Fruit fly (Drosophila melanogaster) whole organism, embryonic: ENCODE results near the gene Hs6st.

Source experiments
- ATbp ChIP-seq: fragments of 200-800 bp; sonication (Bioruptor generic); optimal IDR thresholded peaks from 2 replicates; lab custom pipeline; 2017; ENCODE audit warnings: missing biosample characterization, mild to moderate bottlenecking, missing genetic modification characterization, missing genetic modification reagents
- B-H1 ChIP-seq: fragments of 200-800 bp; sonication (Bioruptor generic); IDR thresholded peaks from 3 replicates; pipeline ENCODE4 v1.3.6; 2022; ENCODE audit warnings: missing biosample characterization, missing genetic modification characterization
- C15 ChIP-seq: fragments of 200-800 bp; sonication (Bioruptor generic); IDR thresholded peaks from 3 replicates; pipeline ENCODE4 v1.3.6; 2022; ENCODE audit warnings: missing biosample characterization, missing genetic modification characterization
- CG10959 ChIP-seq: fragments of 200-800 bp; sonication (Bioruptor generic); IDR thresholded peaks from 2 replicates; pipeline ENCODE4 v1.3.6; 2022; ENCODE audit warnings: missing biosample characterization, missing genetic modification characterization
- CG10979 ChIP-seq: fragments of 200-800 bp; sonication (Bioruptor generic); optimal IDR thresholded peaks from 2 replicates; lab custom pipeline; 2018; ENCODE audit warnings: missing biosample characterization, mild to moderate bottlenecking, missing genetic modification characterization, moderate library complexity
- CG12659 ChIP-seq: fragments of 200-800 bp; sonication (Bioruptor generic); optimal IDR thresholded peaks from 3 replicates; lab custom pipeline; 2017; ENCODE audit warnings: mild to moderate bottlenecking, missing biosample characterization, missing genetic modification reagents, missing genetic modification characterization
- CG12769 ChIP-seq: fragments of 200-800 bp; sonication (Bioruptor generic); optimal IDR thresholded peaks from 2 replicates; lab custom pipeline; 2019; ENCODE audit warnings: missing biosample characterization, mild to moderate bottlenecking, missing genetic modification characterization, moderate library complexity
- CG13296 ChIP-seq: fragments of 200-800 bp; sonication (Bioruptor generic); optimal IDR thresholded peaks from 3 replicates; lab custom pipeline; 2018; ENCODE audit warnings: missing biosample characterization, mild to moderate bottlenecking, missing genetic modification characterization
- CG14965 ChIP-seq: fragments of 200-800 bp; sonication (Bioruptor generic); optimal IDR thresholded peaks from 2 replicates; lab custom pipeline; 2016; ENCODE audit warnings: missing biosample characterization, missing genetic modification characterization, borderline replicate concordance
- CG15479 ChIP-seq: fragments of 200-800 bp; sonication (Bioruptor generic); optimal IDR thresholded peaks from 3 replicates; lab custom pipeline; 2019; ENCODE audit warnings: missing biosample characterization, mild to moderate bottlenecking, missing genetic modification characterization, moderate library complexity
- CG16863 ChIP-seq: fragments of 200-800 bp; sonication (Bioruptor generic); optimal IDR thresholded peaks from 3 replicates; lab custom pipeline; 2016; ENCODE audit warnings: missing biosample characterization, missing genetic modification characterization
- CG17328 ChIP-seq: fragments of 200-800 bp; sonication (Bioruptor generic); IDR thresholded peaks from 2 replicates; pipeline ENCODE4 v1.3.6; 2022; ENCODE audit warnings: missing biosample characterization, missing genetic modification characterization
- CG17361 ChIP-seq: fragments of 200-800 bp; sonication (Bioruptor generic); IDR thresholded peaks from 3 replicates; pipeline ENCODE4 v1.3.6; 2022; ENCODE audit warnings: missing biosample characterization, missing genetic modification characterization
- CG18262 ChIP-seq: fragments of 200-800 bp; optimal IDR thresholded peaks from 3 replicates; lab custom pipeline; 2019; ENCODE audit warnings: missing biosample characterization, mild to moderate bottlenecking, missing genetic modification characterization, moderate library complexity
- CG2120 ChIP-seq: fragments of 200-800 bp; sonication (Bioruptor generic); optimal IDR thresholded peaks from 3 replicates; lab custom pipeline; 2016; ENCODE audit warnings: missing biosample characterization, missing genetic modification characterization
- CG2678 ChIP-seq: fragments of 200-800 bp; sonication (Bioruptor generic); optimal IDR thresholded peaks from 3 replicates; lab custom pipeline; 2019; ENCODE audit warnings: missing biosample characterization, mild to moderate bottlenecking, missing genetic modification characterization, moderate library complexity
- CG2712 ChIP-seq: fragments of 200-800 bp; optimal IDR thresholded peaks from 3 replicates; lab custom pipeline; 2019; ENCODE audit warnings: missing biosample characterization, mild to moderate bottlenecking, missing genetic modification characterization, moderate library complexity
- CG2875 ChIP-seq: fragments of 200-800 bp; sonication (Bioruptor generic); optimal IDR thresholded peaks from 2 replicates; lab custom pipeline; 2017; ENCODE audit warnings: missing biosample characterization, mild to moderate bottlenecking, missing genetic modification characterization, missing genetic modification reagents
- CG3847 ChIP-seq: fragments of 200-800 bp; sonication (Bioruptor generic); IDR thresholded peaks from 2 replicates; pipeline ENCODE4 v1.3.6; 2022; ENCODE audit warnings: missing biosample characterization, missing genetic modification characterization
- CG42726 ChIP-seq: fragments of 200-800 bp; sonication (Bioruptor generic); IDR thresholded peaks from 2 replicates; pipeline ENCODE4 v1.3.6; 2022; ENCODE audit warnings: missing biosample characterization, missing genetic modification characterization; ENCODE audit not compliant: partially characterized antibody
- CG6689 ChIP-seq: fragments of 200-800 bp; sonication (Bioruptor generic); IDR thresholded peaks from 2 replicates; pipeline ENCODE4 v1.3.6; 2022; ENCODE audit warnings: missing biosample characterization, missing genetic modification characterization
- D19A ChIP-seq: fragments of 200-800 bp; optimal IDR thresholded peaks from 3 replicates; lab custom pipeline; 2019; ENCODE audit warnings: missing biosample characterization, mild to moderate bottlenecking, missing genetic modification characterization, moderate library complexity
- Dfd ChIP-seq, 2 experiments: fragments of >200 bp; optimal IDR thresholded peaks; 2 replicates each; lab custom pipeline; 2017; ENCODE audit warnings: missing biosample characterization in 2 of 2, missing genetic modification characterization in 2 of 2
- Dip2 ChIP-seq: fragments of 200-800 bp; sonication (Bioruptor generic); IDR thresholded peaks from 2 replicates; pipeline ENCODE4 v1.3.6; 2022; ENCODE audit warnings: missing biosample characterization, missing genetic modification characterization
- Ets65A ChIP-seq: fragments of 200-800 bp; sonication (Bioruptor generic); peaks from one replicate; lab custom pipeline; 2016; ENCODE audit warnings: missing biosample characterization, missing genetic modification characterization
- Ets97D ChIP-seq: fragments of 200-800 bp; sonication (Bioruptor generic); optimal IDR thresholded peaks from 3 replicates; lab custom pipeline; 2016; ENCODE audit warnings: missing biosample characterization, missing genetic modification characterization
- Max ChIP-seq: fragments of 200-800 bp; sonication (Bioruptor generic); optimal IDR thresholded peaks from 2 replicates; lab custom pipeline; 2016; ENCODE audit warnings: missing biosample characterization, mild to moderate bottlenecking, missing genetic modification characterization
- NK7.1 ChIP-seq: fragments of 200-800 bp; sonication (Bioruptor generic); optimal IDR thresholded peaks from 3 replicates; lab custom pipeline; 2016; ENCODE audit warnings: missing biosample characterization, missing genetic modification characterization
- Neu2 ChIP-seq: fragments of 200-800 bp; sonication (Bioruptor generic); optimal IDR thresholded peaks from 3 replicates; lab custom pipeline; 2016; ENCODE audit warnings: missing biosample characterization, missing genetic modification characterization, borderline replicate concordance
- Ravus ChIP-seq: fragments of 200-800 bp; sonication (Bioruptor generic); IDR thresholded peaks from 2 replicates; pipeline ENCODE4 v1.3.6; 2022; ENCODE audit warnings: missing biosample characterization, missing genetic modification characterization
- Sox100B ChIP-seq: fragments of 200-800 bp; sonication (Bioruptor generic); optimal IDR thresholded peaks from 3 replicates; lab custom pipeline; 2018; ENCODE audit warnings: missing biosample characterization, mild to moderate bottlenecking, missing genetic modification characterization
- Sox102F ChIP-seq: fragments of 200-800 bp; sonication (Bioruptor generic); optimal IDR thresholded peaks from 2 replicates; lab custom pipeline; 2018; ENCODE audit warnings: missing biosample characterization, mild to moderate bottlenecking, missing genetic modification characterization, moderate library complexity
- Ssrp ChIP-seq: fragments of 200-800 bp; sonication (Bioruptor generic); optimal IDR thresholded peaks from 2 replicates; lab custom pipeline; 2018; ENCODE audit warnings: missing biosample characterization, mild to moderate bottlenecking, missing genetic modification characterization, moderate library complexity
- chm ChIP-seq: fragments of 200-800 bp; sonication (Bioruptor generic); IDR thresholded peaks from 2 replicates; pipeline ENCODE4 v1.3.6; 2022; ENCODE audit warnings: missing biosample characterization, missing genetic modification characterization
- dan ChIP-seq: fragments of 200-800 bp; sonication (Bioruptor generic); IDR thresholded peaks from 2 replicates; pipeline ENCODE4 v1.3.6; 2022; ENCODE audit warnings: missing biosample characterization, missing genetic modification characterization
- dmrt99B ChIP-seq: fragments of 200-800 bp; sonication (Bioruptor generic); optimal IDR thresholded peaks from 2 replicates; lab custom pipeline; 2018; ENCODE audit warnings: missing biosample characterization, mild to moderate bottlenecking, missing genetic modification characterization, moderate library complexity
- dysf ChIP-seq: fragments of 200-800 bp; sonication (Bioruptor generic); IDR thresholded peaks from 3 replicates; pipeline ENCODE4 v1.3.6; 2022; ENCODE audit warnings: missing biosample characterization, missing genetic modification characterization
- fd3F ChIP-seq: fragments of 200-800 bp; sonication (Bioruptor generic); optimal IDR thresholded peaks from 2 replicates; lab custom pipeline; 2018; ENCODE audit warnings: missing biosample characterization, mild to moderate bottlenecking, missing genetic modification characterization, moderate library complexity
- grn ChIP-seq: fragments of 200-800 bp; sonication (Bioruptor generic); optimal IDR thresholded peaks from 3 replicates; lab custom pipeline; 2017; ENCODE audit warnings: missing biosample characterization, missing genetic modification characterization
- kay ChIP-seq: fragments of 200-800 bp; sonication (Bioruptor generic); optimal IDR thresholded peaks from 2 replicates; lab custom pipeline; 2016; ENCODE audit warnings: missing biosample characterization, missing genetic modification characterization
- kni ChIP-seq: fragments of 200-800 bp; sonication (Bioruptor generic); optimal IDR thresholded peaks from 3 replicates; lab custom pipeline; 2017; ENCODE audit warnings: mild to moderate bottlenecking, missing biosample characterization, missing genetic modification reagents, missing genetic modification characterization
- mam ChIP-seq: fragments of 200-800 bp; sonication (Bioruptor generic); optimal IDR thresholded peaks from 3 replicates; lab custom pipeline; 2016; ENCODE audit warnings: missing biosample characterization, missing genetic modification characterization
- prd ChIP-seq, 3 experiments: fragments of >200 bp in 2 of 3; fragments of 200-800 bp in 1 of 3; sonication (Bioruptor generic) in 1 of 3; optimal IDR thresholded peaks in 2 of 3; IDR thresholded peaks in 1 of 3; 2 replicates in 2 of 3; 3 replicates in 1 of 3; pipeline versions ENCODE4 v1.3.6 to Lab custom; 2017 to 2022; ENCODE audit warnings: missing biosample characterization in 1 of 3, missing genetic modification characterization in 1 of 3
- ro ChIP-seq: fragments of 200-800 bp; sonication (Bioruptor generic); IDR thresholded peaks from 2 replicates; pipeline ENCODE4 v1.3.6; 2022; ENCODE audit warnings: missing biosample characterization, missing genetic modification characterization
- salm ChIP-seq: fragments of 200-800 bp; sonication (Bioruptor generic); optimal IDR thresholded peaks from 2 replicates; lab custom pipeline; 2018; ENCODE audit warnings: missing biosample characterization, mild to moderate bottlenecking, missing genetic modification characterization
- sens ChIP-seq: fragments of 200-800 bp; sonication (Bioruptor generic); peaks from one replicate; lab custom pipeline; 2016; ENCODE audit warnings: missing biosample characterization, missing genetic modification characterization
- seq ChIP-seq: fragments of 200-800 bp; sonication (Bioruptor generic); IDR thresholded peaks from 2 replicates; pipeline ENCODE4 v1.3.6; 2022; ENCODE audit warnings: missing biosample characterization, missing genetic modification characterization
- slou ChIP-seq: fragments of 200-800 bp; sonication (Bioruptor generic); optimal IDR thresholded peaks from 3 replicates; lab custom pipeline; 2016; ENCODE audit warnings: missing biosample characterization, missing genetic modification characterization
- sna ChIP-seq: fragments of 200-800 bp; sonication (Bioruptor generic); IDR thresholded peaks from 2 replicates; pipeline ENCODE4 v1.3.6; 2022; ENCODE audit warnings: missing biosample characterization, missing genetic modification characterization; ENCODE audit not compliant: partially characterized antibody
- sr ChIP-seq: fragments of 200-800 bp; sonication (Bioruptor generic); IDR thresholded peaks from 3 replicates; pipeline ENCODE4 v1.3.6; 2022; ENCODE audit warnings: missing biosample characterization, missing genetic modification characterization
- unc-4 ChIP-seq: fragments of 200-800 bp; sonication (Bioruptor generic); IDR thresholded peaks from 2 replicates; pipeline ENCODE4 v1.3.6; 2022; ENCODE audit warnings: missing biosample characterization, missing genetic modification characterization; ENCODE audit not compliant: partially characterized antibody

Gene Hs6st

dm6 chr3R:20001595-20001997, 6.7 kb downstream of the Hs6st start (continued):
- TF ChIP-seq Sox100B (GFP tag; lab: Kevin White, UChicago) (peak; percentile 56), Ravus (GFP tag; lab: Robert Waterston, UW) (no peak), CG2120 (GFP tag; lab: Kevin White, UChicago) (peak; percentile 11), CG10979 (tag; lab: Kevin White, UChicago) (peak; percentile 30), D19A (tag; lab: Kevin White, UChicago) (peak; percentile 89), slou (GFP tag; lab: Kevin White, UChicago) (no peak), C15 (GFP tag; lab: Robert Waterston, UW) (no peak), ATbp (GFP tag; lab: Kevin White, UChicago) (no peak), unc-4 (GFP tag; lab: Robert Waterston, UW) (no peak), seq (no peak), Dip2 (no peak), Ets65A (GFP tag; lab: Kevin White, UChicago) (peak; percentile 91), CG2712 (tag; lab: Kevin White, UChicago) (peak; percentile 42), grn (GFP tag; lab: Kevin White, UChicago) (no peak), sens (peak; percentile 66), ro (GFP tag; lab: Robert Waterston, UW) (no peak), Ets97D (GFP tag; lab: Kevin White, UChicago) (no peak), CG2678 (tag; lab: Kevin White, UChicago) (peak; percentile 20), CG18262 (tag; lab: Kevin White, UChicago) (peak; percentile 45), CG14965 (GFP tag; lab: Kevin White, UChicago) (no peak), CG42726 (GFP tag; lab: Robert Waterston, UW) (no peak), CG3847 (GFP tag; lab: Robert Waterston, UW) (no peak), CG15479 (GFP tag; lab: Kevin White, UChicago) (no peak), sna (GFP tag; lab: Robert Waterston, UW) (no peak), CG17361 (GFP tag; lab: Robert Waterston, UW) (peak; percentile 57; the same call in 2 of the 3 replicates), kni (GFP tag; lab: Kevin White, UChicago) (no peak), chm (GFP tag; lab: Robert Waterston, UW) (no peak), fd3F (GFP tag; lab: Kevin White, UChicago) (no peak), CG12659 (no peak), CG13296 (no peak), Dfd (GFP tag; optimal IDR thresholded peaks at IDR 0.05; lab: Kevin White, UChicago) (no peak), CG12769 (no peak), dmrt99B (tag; lab: Kevin White, UChicago) (peak; percentile 11), Neu2 (GFP tag; lab: Kevin White, UChicago) (no peak), CG16863 (GFP tag; lab: Kevin White, UChicago) (no peak), B-H1 (no peak), dan (GFP tag; lab: Robert Waterston, UW) (no peak), Sox102F (GFP tag; lab: Kevin White, UChicago) (peak; percentile 24), prd (optimal IDR thresholded peaks at IDR 0.05; lab: Kevin White, UChicago) (no peak), prd (GFP tag; IDR thresholded peaks at IDR 0.05; lab: Robert Waterston, UW) (peak; percentile 15; the same call in 1 of the 3 replicates), Ssrp (tag; lab: Kevin White, UChicago) (no peak), dysf (0 out of 3 replicates have a peak, but pooled peaks have one; percentile 21), CG2875 (GFP tag; lab: Kevin White, UChicago) (no peak), CG10959 (GFP tag; lab: Robert Waterston, UW) (no peak), NK7.1 (GFP tag; lab: Kevin White, UChicago) (no peak), sr (GFP tag; lab: Robert Waterston, UW) (no peak), CG6689 (GFP tag; lab: Robert Waterston, UW) (0 out of 2 replicates have a peak, but pooled peaks have one; percentile 9), salm (no peak), mam (GFP tag; lab: Kevin White, UChicago) (no peak), kay (no peak), CG17328 (no peak), Max (no peak)
